Worm (Caenorhabditis elegans) whole organism, L2 larva: ENCODE measurements around the gene srbc-68.

ENCODE experiments used
- C34F6.9 ChIP-seq: fragments of 150-350 bp; optimal IDR thresholded peaks from 2 replicates; lab custom pipeline; 2014; ENCODE audit warnings: missing biosample characterization, missing genetic modification characterization
- F13H6.1 ChIP-seq: sonication (generic microtip); optimal IDR thresholded peaks from 2 replicates; lab custom pipeline; 2016; ENCODE audit warnings: missing genetic modification characterization, missing compliant biosample characterization
- R02D3.7 ChIP-seq: fragments of 150-350 bp; optimal IDR thresholded peaks from 2 replicates; lab custom pipeline; 2014; ENCODE audit warnings: missing biosample characterization, missing genetic modification characterization
- Y55F3AM.14 ChIP-seq: fragments of 200-800 bp; sonication (Bioruptor generic); optimal IDR thresholded peaks from 2 replicates; lab custom pipeline; 2018; ENCODE audit warnings: mild to moderate bottlenecking, missing genetic modification characterization, missing compliant biosample characterization
- ZK546.5 ChIP-seq: sonication (generic microtip); optimal IDR thresholded peaks from 2 replicates; lab custom pipeline; 2017; ENCODE audit warnings: missing biosample characterization, missing genetic modification characterization
- alr-1 ChIP-seq: fragments of 150-350 bp; optimal IDR thresholded peaks from 2 replicates; lab custom pipeline; 2014; ENCODE audit warnings: missing biosample characterization, missing genetic modification characterization
- aly-2 ChIP-seq: fragments of 150-350 bp; optimal IDR thresholded peaks from 2 replicates; lab custom pipeline; 2014; ENCODE audit warnings: missing biosample characterization, missing genetic modification characterization
- ama-1 ChIP-seq: fragments of 150-350 bp; optimal IDR thresholded peaks from 2 replicates; lab custom pipeline; 2018; ENCODE audit warnings: inconsistent platforms
- blmp-1 ChIP-seq: sonication (generic microtip); optimal IDR thresholded peaks from 2 replicates; lab custom pipeline; 2017; ENCODE audit warnings: missing genetic modification characterization, mild to moderate bottlenecking, missing compliant biosample characterization, antibody characterized with exemption, moderate library complexity; ENCODE audit not compliant: insufficient read depth
- ceh-16 ChIP-seq: fragments of 150-350 bp; optimal IDR thresholded peaks from 2 replicates; lab custom pipeline; 2014; ENCODE audit warnings: missing biosample characterization, missing genetic modification characterization
- ceh-82 ChIP-seq: fragments of 150-350 bp; optimal IDR thresholded peaks from 2 replicates; lab custom pipeline; 2014; ENCODE audit warnings: missing biosample characterization, missing genetic modification characterization
- crh-2 ChIP-seq: sonication (generic microtip); optimal IDR thresholded peaks from 2 replicates; lab custom pipeline; 2017; ENCODE audit warnings: missing biosample characterization, missing genetic modification characterization
- dmd-4 ChIP-seq: sonication (generic microtip); optimal IDR thresholded peaks from 2 replicates; lab custom pipeline; 2017; ENCODE audit warnings: missing biosample characterization, missing genetic modification characterization
- egl-27 ChIP-seq: sonication (generic microtip); optimal IDR thresholded peaks from 3 replicates; lab custom pipeline; 2017; ENCODE audit warnings: missing biosample characterization, missing genetic modification reagents, missing genetic modification characterization
- elt-1 ChIP-seq: fragments of 150-350 bp; optimal IDR thresholded peaks from 2 replicates; lab custom pipeline; 2014; ENCODE audit warnings: missing biosample characterization, missing genetic modification characterization
- elt-3 ChIP-seq: sonication (generic microtip); optimal IDR thresholded peaks from 2 replicates; lab custom pipeline; 2017; ENCODE audit warnings: missing biosample characterization, missing genetic modification characterization
- fos-1 ChIP-seq: fragments of 150-350 bp; optimal IDR thresholded peaks from 2 replicates; lab custom pipeline; 2014; ENCODE audit warnings: missing biosample characterization, missing genetic modification characterization
- gmeb-1 ChIP-seq: fragments of 150-350 bp; optimal IDR thresholded peaks from 2 replicates; lab custom pipeline; 2014; ENCODE audit warnings: missing biosample characterization, missing genetic modification characterization
- lin-11 ChIP-seq: fragments of 150-350 bp; sonication (generic microtip); optimal IDR thresholded peaks from 2 replicates; lab custom pipeline; 2014; ENCODE audit warnings: missing biosample characterization, missing genetic modification characterization, inconsistent platforms, mixed read lengths
- lin-13 ChIP-seq: fragments of 150-350 bp; optimal IDR thresholded peaks from 2 replicates; lab custom pipeline; 2014; ENCODE audit warnings: missing biosample characterization, missing genetic modification reagents, missing genetic modification characterization
- lin-39 ChIP-seq: fragments of 150-350 bp; optimal IDR thresholded peaks from 2 replicates; lab custom pipeline; 2014; ENCODE audit warnings: missing biosample characterization, missing genetic modification reagents, missing genetic modification characterization
- lsy-2 ChIP-seq, 2 experiments: fragments of 150-350 bp in 1 of 2; sonication (generic microtip) in 1 of 2; optimal IDR thresholded peaks; 2 replicates each; lab custom pipeline; 2014 to 2017; ENCODE audit warnings: missing biosample characterization in 2 of 2, missing genetic modification characterization in 2 of 2
- mab-5 ChIP-seq: fragments of 150-350 bp; optimal IDR thresholded peaks from 2 replicates; lab custom pipeline; 2014; ENCODE audit warnings: missing biosample characterization, missing genetic modification characterization
- mbf-1 ChIP-seq: sonication (generic microtip); optimal IDR thresholded peaks from 2 replicates; lab custom pipeline; 2017; ENCODE audit warnings: missing biosample characterization, missing genetic modification characterization
- mdl-1 ChIP-seq, 2 experiments: fragments of 150-350 bp in 1 of 2; sonication (generic microtip) in 1 of 2; optimal IDR thresholded peaks; 2 replicates each; lab custom pipeline; 2017; ENCODE audit warnings: missing biosample characterization in 2 of 2, missing genetic modification characterization in 2 of 2
- nhr-10 ChIP-seq: sonication (generic microtip); optimal IDR thresholded peaks from 2 replicates; lab custom pipeline; 2017; ENCODE audit warnings: missing biosample characterization, missing genetic modification characterization
- nhr-11 ChIP-seq: fragments of 150-350 bp; optimal IDR thresholded peaks from 2 replicates; lab custom pipeline; 2014; ENCODE audit warnings: missing biosample characterization, missing genetic modification characterization
- nhr-129 ChIP-seq: fragments of 150-350 bp; optimal IDR thresholded peaks from 2 replicates; lab custom pipeline; 2014; ENCODE audit warnings: missing biosample characterization, missing genetic modification characterization
- nhr-21 ChIP-seq: fragments of 150-350 bp; optimal IDR thresholded peaks from 2 replicates; lab custom pipeline; 2014; ENCODE audit warnings: missing biosample characterization, missing genetic modification characterization
- nhr-23 ChIP-seq: fragments of 150-350 bp; optimal IDR thresholded peaks from 2 replicates; lab custom pipeline; 2014; ENCODE audit warnings: missing biosample characterization, missing genetic modification reagents, missing genetic modification characterization
- nhr-25 ChIP-seq: fragments of 150-350 bp; sonication (generic microtip); optimal IDR thresholded peaks from 3 replicates; lab custom pipeline; 2014; ENCODE audit warnings: missing biosample characterization, missing genetic modification characterization
- nhr-6 ChIP-seq: fragments of 150-350 bp; optimal IDR thresholded peaks from 2 replicates; lab custom pipeline; 2014; ENCODE audit warnings: missing biosample characterization, missing genetic modification characterization
- nhr-77 ChIP-seq: fragments of 150-350 bp; optimal IDR thresholded peaks from 2 replicates; lab custom pipeline; 2014; ENCODE audit warnings: missing biosample characterization, missing genetic modification characterization
- sem-4 ChIP-seq: fragments of 150-350 bp; optimal IDR thresholded peaks from 2 replicates; lab custom pipeline; 2014; ENCODE audit warnings: missing biosample characterization, missing genetic modification reagents, missing genetic modification characterization
- skn-1 ChIP-seq: sonication (generic microtip); optimal IDR thresholded peaks from 2 replicates; lab custom pipeline; 2017; ENCODE audit warnings: missing biosample characterization, missing genetic modification characterization
- sma-3 ChIP-seq: sonication (generic microtip); optimal IDR thresholded peaks from 2 replicates; lab custom pipeline; 2016; ENCODE audit warnings: missing genetic modification reagents, missing genetic modification characterization, missing compliant biosample characterization
- sma-9 ChIP-seq, 2 experiments: fragments of 150-350 bp in 1 of 2; sonication (generic microtip) in 1 of 2; optimal IDR thresholded peaks; 2 replicates each; lab custom pipeline; 2014 to 2016; ENCODE audit warnings: missing genetic modification characterization in 2 of 2, mild to moderate bottlenecking in 1 of 2, missing biosample characterization in 1 of 2, missing compliant biosample characterization in 1 of 2, missing genetic modification reagents in 1 of 2, moderate library complexity in 1 of 2
- snpc-4 ChIP-seq: fragments of 150-350 bp; optimal IDR thresholded peaks from 2 replicates; lab custom pipeline; 2014; ENCODE audit warnings: missing biosample characterization, missing genetic modification characterization
- unc-55 ChIP-seq: fragments of 150-350 bp; sonication (generic microtip); optimal IDR thresholded peaks from 3 replicates; lab custom pipeline; 2014; ENCODE audit warnings: missing biosample characterization, missing genetic modification reagents, missing genetic modification characterization
- unc-62 ChIP-seq: fragments of 150-350 bp; optimal IDR thresholded peaks from 2 replicates; lab custom pipeline; 2014; ENCODE audit warnings: missing biosample characterization, missing genetic modification reagents, missing genetic modification characterization
- zag-1 ChIP-seq: fragments of 150-350 bp; optimal IDR thresholded peaks from 2 replicates; lab custom pipeline; 2014; ENCODE audit warnings: missing biosample characterization, missing genetic modification characterization
- ztf-1 ChIP-seq: fragments of 200-800 bp; sonication (Bioruptor generic); conservative IDR thresholded peaks from 2 replicates; pipeline ENCODE4 v1.3.6; 2022; ENCODE audit warnings: missing genetic modification characterization, missing compliant biosample characterization
- ztf-11 ChIP-seq: sonication (generic microtip); optimal IDR thresholded peaks from 2 replicates; lab custom pipeline; 2017; ENCODE audit warnings: missing biosample characterization, missing genetic modification characterization
- ztf-4 ChIP-seq: fragments of 150-350 bp; optimal IDR thresholded peaks from 2 replicates; lab custom pipeline; 2014; ENCODE audit warnings: missing biosample characterization, missing genetic modification characterization

Gene srbc-68

DNA sequence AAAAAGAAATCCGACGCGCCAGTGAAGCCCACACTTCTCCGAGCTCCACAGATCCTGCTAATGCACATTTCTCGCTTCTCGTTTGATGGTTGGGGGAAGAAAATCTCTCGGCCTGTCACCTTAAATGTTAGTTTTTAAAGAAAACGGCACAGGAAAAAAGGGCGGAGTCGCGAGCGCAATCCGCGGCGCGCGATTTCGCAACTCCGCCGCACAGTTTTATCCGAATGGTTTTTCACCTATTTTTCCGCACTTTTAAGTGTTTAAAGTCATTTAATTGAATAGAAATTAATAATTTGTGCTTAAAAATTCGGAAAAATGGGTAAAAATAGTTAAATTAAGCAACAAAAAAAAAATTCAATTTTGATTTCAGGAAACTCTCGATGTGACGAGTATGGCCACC is 41.2 kb upstream of the srbc-68 start:
- TF ChIP-seq ztf-11 (tag; lab: Kevin White, UChicago) (no peak), elt-3 (tag; lab: Kevin White, UChicago) (no peak), blmp-1 (tag; lab: Kevin White, UChicago) (no peak), unc-62 (GFP tag; lab: Kevin White, UChicago) (no peak), crh-2 (tag; lab: Kevin White, UChicago) (peak; percentile 21), mab-5 (tag; lab: Kevin White, UChicago) (no peak), alr-1 (tag; lab: Kevin White, UChicago) (no peak), unc-55 (GFP tag; lab: Kevin White, UChicago) (peak; percentile 44), ceh-82 (no peak), nhr-129 (tag; lab: Kevin White, UChicago) (no peak), mbf-1 (no peak), elt-1 (no peak), snpc-4 (tag; lab: Kevin White, UChicago) (no peak), lsy-2 (tag; optimal IDR thresholded peaks at IDR 0.05; lab: Kevin White, UChicago) (peak in 1 of 2 experiments; percentile 32), lin-39 (no peak), dmd-4 (no peak), nhr-10 (tag; lab: Kevin White, UChicago) (no peak), ztf-4 (no peak), Y55F3AM.14 (no peak), nhr-23 (tag; lab: Kevin White, UChicago) (no peak), egl-27 (no peak), nhr-6 (no peak), lin-11 (tag; lab: Kevin White, UChicago) (peak; percentile 37), R02D3.7 (no peak), fos-1 (no peak), nhr-21 (tag; lab: Kevin White, UChicago) (no peak), lin-13 (GFP tag; lab: Kevin White, UChicago) (peak; percentile 18), sma-9 (GFP tag; optimal IDR thresholded peaks at IDR 0.05; lab: Kevin White, UChicago) (peak; percentile 32), sma-9 (tag; optimal IDR thresholded peaks at IDR 0.05; lab: Kevin White, UChicago) (no peak), skn-1 (no peak), ama-1 (lab: Kevin White, UChicago) (no peak), nhr-11 (tag; lab: Kevin White, UChicago) (no peak), ZK546.5 (tag; lab: Kevin White, UChicago) (no peak), nhr-25 (tag; lab: Kevin White, UChicago) (no peak), F13H6.1 (tag; lab: Kevin White, UChicago) (peak; percentile 28), aly-2 (no peak), nhr-77 (tag; lab: Kevin White, UChicago) (no peak), sma-3 (GFP tag; lab: Kevin White, UChicago) (peak; percentile 28), sem-4 (tag; lab: Kevin White, UChicago) (no peak), ztf-1 (GFP tag; lab: Robert Waterston, UW) (no peak), ceh-16 (tag; lab: Kevin White, UChicago) (no peak), gmeb-1 (tag; lab: Kevin White, UChicago) (peak; percentile 40), zag-1 (tag; lab: Kevin White, UChicago) (no peak), mdl-1 (tag; optimal IDR thresholded peaks at IDR 0.05; lab: Kevin White, UChicago) (no peak), C34F6.9 (tag; lab: Kevin White, UChicago) (no peak)
- TF ChIP-seq, all 48 proteins: peak for 9

DNA sequence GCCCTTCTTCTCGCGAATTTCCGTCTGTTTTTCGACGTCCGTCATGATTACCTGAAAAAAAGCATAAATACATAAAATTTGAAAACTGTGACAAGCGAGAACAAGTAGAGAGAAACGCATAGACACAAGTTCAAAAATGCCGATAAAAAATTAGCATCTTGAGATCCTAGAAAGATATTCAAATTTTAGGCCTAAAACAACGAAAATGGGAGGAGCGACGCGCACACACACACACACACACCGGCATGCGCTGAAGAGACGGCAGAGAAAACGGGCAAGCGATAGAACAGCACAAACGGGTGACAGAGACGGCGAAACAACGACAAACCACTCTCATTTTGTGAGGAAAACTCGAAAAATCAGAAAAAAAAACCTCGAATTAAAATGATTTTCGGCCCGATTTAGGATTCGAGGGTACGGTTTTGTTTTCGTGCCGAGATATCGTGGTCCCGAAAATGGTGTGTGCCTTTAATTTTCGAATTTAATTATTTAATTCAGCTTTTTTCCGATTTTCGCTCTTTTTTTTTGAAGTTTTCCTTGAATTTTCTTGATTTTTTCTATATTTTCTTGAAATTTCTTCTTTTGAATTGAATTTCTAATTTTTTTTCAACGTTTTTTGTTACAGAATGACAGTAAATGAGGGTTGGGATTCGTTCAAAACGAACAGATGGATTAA is 39.7 kb upstream of the srbc-68 start, which contains the start of the genes rpl-11.1 and T22F3.2:
Gene rpl-11.1, minus strand, starts transcription at position 51 of the 676 bp plus-strand sequence.
Gene T22F3.2, plus strand, starts transcription at position 626 of the 676 bp plus-strand sequence.
- TF ChIP-seq nhr-10 (tag; lab: Kevin White, UChicago) (no peak), ceh-82 (no peak), nhr-129 (tag; lab: Kevin White, UChicago) (peak; percentile 34), C34F6.9 (tag; lab: Kevin White, UChicago) (peak; percentile 40), unc-55 (GFP tag; lab: Kevin White, UChicago) (peak; percentile 42), sem-4 (tag; lab: Kevin White, UChicago) (no peak), sma-9 (GFP tag; optimal IDR thresholded peaks at IDR 0.05; lab: Kevin White, UChicago) (peak; percentile 6), sma-9 (tag; optimal IDR thresholded peaks at IDR 0.05; lab: Kevin White, UChicago) (no peak), lsy-2 (tag; optimal IDR thresholded peaks at IDR 0.05; lab: Kevin White, UChicago) (peak in 1 of 2 experiments; percentile 27), ama-1 (lab: Kevin White, UChicago) (no peak), lin-13 (GFP tag; lab: Kevin White, UChicago) (no peak), crh-2 (tag; lab: Kevin White, UChicago) (no peak), ztf-1 (GFP tag; lab: Robert Waterston, UW) (no peak)
